Worm (Caenorhabditis elegans): ENCODE data around the gene C14H10.3.
A peak's percentile ranks its signal among the peaks of the same experiment; 100 is the strongest.

The C14H10.3 gene

ce11 chrX:10254068-10254467 is 26.1 kb upstream of the C14H10.3 start:
- TF ChIP-seq nhr-20 (tag; optimal IDR thresholded peaks at IDR 0.05), result peak; percentile 9
- 0 out of 2 replicates have a peak, but pooled peaks have one; percentile 27 for TF ChIP-seq nhr-19 (GFP tag; conservative IDR thresholded peaks at IDR 0.05)
- TF ChIP-seq nhr-28 (tag; optimal IDR thresholded peaks at IDR 0.05), result no peak
- peak; percentile 61 for TF ChIP-seq nhr-71 (tag; optimal IDR thresholded peaks at IDR 0.05)
- TF ChIP-seq rnt-1 (tag; optimal IDR thresholded peaks at IDR 0.05), result peak; percentile 46
- TF ChIP-seq xbp-1 (tag; optimal IDR thresholded peaks at IDR 0.05), result no peak
- TF ChIP-seq nhr-90 (tag; optimal IDR thresholded peaks at IDR 0.05; ENCODE audit: poor library complexity), result no peak
- TF ChIP-seq unc-130 (tag; optimal IDR thresholded peaks at IDR 0.05), result peak; percentile 30
- TF ChIP-seq snu-23 (GFP tag; optimal IDR thresholded peaks at IDR 0.05), result peak; percentile 6
- TF ChIP-seq lsy-2 (tag; optimal IDR thresholded peaks at IDR 0.05), result peak in 1 of 2 experiments; percentile 8

ce11 chrX:10252781-10253180 is 24.8 kb upstream of the C14H10.3 start, which contains the start of gene C14H10.2:
TSS of gene C14H10.2 (minus strand) at chrX:10252881.
- TF ChIP-seq rnt-1 (tag; optimal IDR thresholded peaks at IDR 0.05), result peak; percentile 7
- TF ChIP-seq lin-14 (GFP tag; optimal IDR thresholded peaks at IDR 0.05), result peak; percentile 8
- no peak for TF ChIP-seq tlp-1 (tag; optimal IDR thresholded peaks at IDR 0.05)
- TF ChIP-seq lin-35 (GFP tag; optimal IDR thresholded peaks at IDR 0.05), result no peak
- no peak for TF ChIP-seq nhr-19 (GFP tag; conservative IDR thresholded peaks at IDR 0.05)
- TF ChIP-seq unc-30 (tag; optimal IDR thresholded peaks at IDR 0.05), result no peak
- TF ChIP-seq isw-1 (GFP tag; IDR thresholded peaks at IDR 0.05), result no peak
- TF ChIP-seq nhr-237 (tag; optimal IDR thresholded peaks at IDR 0.05), result no peak
- no peak for TF ChIP-seq tbx-2 (tag; optimal IDR thresholded peaks at IDR 0.05)
- no peak for TF ChIP-seq nhr-11 (tag; optimal IDR thresholded peaks at IDR 0.05)

ce11 chrX:10249685-10250084 is 21.7 kb upstream of the C14H10.3 start:
- TF ChIP-seq blmp-1 (tag; optimal IDR thresholded peaks at IDR 0.05) (peak; percentile 54), hlh-17 (GFP tag; optimal IDR thresholded peaks at IDR 0.05; ENCODE audit: borderline replicate concordance) (no peak), ceh-82 (tag; optimal IDR thresholded peaks at IDR 0.05) (no peak)

ce11 chrX:10245617-10246016 is 17.7 kb upstream of the C14H10.3 start:
- TF ChIP-seq rnt-1 (tag; optimal IDR thresholded peaks at IDR 0.05) (no peak), ets-5 (GFP tag; IDR thresholded peaks at IDR 0.05) (no peak), nhr-84 (tag; optimal IDR thresholded peaks at IDR 0.05) (no peak), zag-1 (tag; optimal IDR thresholded peaks at IDR 0.05) (no peak), vab-15 (tag; optimal IDR thresholded peaks at IDR 0.05) (no peak), unc-30 (tag; optimal IDR thresholded peaks at IDR 0.05) (no peak), blmp-1 (tag; optimal IDR thresholded peaks at IDR 0.05) (peak; percentile 91), nhr-77 (tag; optimal IDR thresholded peaks at IDR 0.05) (no peak), elt-3 (tag; optimal IDR thresholded peaks at IDR 0.05) (peak in 2 of 6 experiments; percentile 1 to 80), unc-130 (tag; optimal IDR thresholded peaks at IDR 0.05) (no peak), C04F5.9 (tag; optimal IDR thresholded peaks at IDR 0.05) (no peak), lir-3 (tag; optimal IDR thresholded peaks at IDR 0.05; ENCODE audit: poor library complexity) (no peak), nhr-20 (tag; optimal IDR thresholded peaks at IDR 0.05) (peak; percentile 5), snpc-4 (tag; optimal IDR thresholded peaks at IDR 0.05) (no peak), hlh-4 (tag; optimal IDR thresholded peaks at IDR 0.05) (no peak), fkh-8 (tag; optimal IDR thresholded peaks at IDR 0.05) (no peak), dsc-1 (tag; optimal IDR thresholded peaks at IDR 0.05) (no peak), nhr-85 (tag) (peak; percentile 88), C34B4.2 (tag; optimal IDR thresholded peaks at IDR 0.05) (no peak), nhr-237 (tag; optimal IDR thresholded peaks at IDR 0.05) (no peak), aha-1 (tag; optimal IDR thresholded peaks at IDR 0.05) (no peak), fos-1 (tag; optimal IDR thresholded peaks at IDR 0.05) (no peak), lin-14 (GFP tag; optimal IDR thresholded peaks at IDR 0.05) (peak; percentile 62), ceh-63 (GFP tag; optimal IDR thresholded peaks at IDR 0.05) (no peak), nhr-47 (tag; optimal IDR thresholded peaks at IDR 0.05) (no peak), skn-1 (tag; optimal IDR thresholded peaks at IDR 0.05) (no peak), nhr-76 (tag; optimal IDR thresholded peaks at IDR 0.05) (no peak), mdl-1 (tag; optimal IDR thresholded peaks at IDR 0.05) (no peak), lin-39 (tag; optimal IDR thresholded peaks at IDR 0.05) (no peak), alr-1 (tag; optimal IDR thresholded peaks at IDR 0.05; ENCODE audit: borderline replicate concordance) (no peak), mab-9 (GFP tag; IDR thresholded peaks at IDR 0.05) (no peak), sox-4 (tag; optimal IDR thresholded peaks at IDR 0.05) (no peak), lsy-2 (tag; optimal IDR thresholded peaks at IDR 0.05) (no peak), nhr-90 (tag; optimal IDR thresholded peaks at IDR 0.05; ENCODE audit: poor library complexity) (no peak), nhr-11 (tag; optimal IDR thresholded peaks at IDR 0.05) (no peak)
